Worm (Caenorhabditis elegans): ENCODE results near the gene mdt-29.

mdt-29 gene

DNA sequence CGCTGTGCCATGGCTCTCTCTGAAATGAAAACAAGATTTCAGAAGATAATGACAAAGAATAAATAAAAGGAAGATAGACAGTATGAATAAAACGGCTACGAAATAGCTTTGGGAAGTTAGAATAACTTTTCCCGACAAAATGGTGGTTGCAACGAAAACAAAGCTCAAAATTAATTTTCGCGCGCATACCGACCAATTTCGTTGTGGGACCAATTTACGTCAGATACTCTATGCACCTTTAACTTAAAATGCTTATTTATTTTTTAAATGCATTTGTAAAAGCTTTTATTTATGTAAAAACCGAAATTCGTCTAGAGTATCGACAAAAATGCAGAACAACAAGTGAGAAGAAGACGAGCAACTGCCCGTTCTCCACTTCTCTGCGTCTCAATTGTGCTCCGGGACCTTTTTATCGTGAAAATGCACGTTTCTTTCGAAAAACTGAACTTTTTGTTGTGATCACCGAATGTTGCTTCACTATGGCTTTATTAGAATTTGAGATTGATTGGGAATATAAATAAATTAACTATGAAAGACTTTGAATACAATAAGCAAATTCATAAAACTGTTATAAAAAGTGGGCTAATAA lies 4.8 kb upstream of the mdt-29 start, which contains the start of gene rml-1 (continued):
- TF ChIP-seq B0019.2 (GFP tag; conservative IDR thresholded peaks at IDR 0.05), result no peak
- TF ChIP-seq F57C9.4 (tag; optimal IDR thresholded peaks at IDR 0.05), result no peak
- TF ChIP-seq rcor-1 (GFP tag; IDR thresholded peaks at IDR 0.05), result no peak
- TF ChIP-seq ztf-22 (GFP tag; optimal IDR thresholded peaks at IDR 0.05), result no peak
- no peak for TF ChIP-seq cebp-1 (GFP tag; IDR thresholded peaks at IDR 0.05)
- TF ChIP-seq cebp-1 (tag; optimal IDR thresholded peaks at IDR 0.05), result no peak
- no peak for TF ChIP-seq C06A6.2 (GFP tag; conservative IDR thresholded peaks at IDR 0.05)
- TF ChIP-seq ceh-91 (GFP tag; IDR thresholded peaks at IDR 0.05), result 0 out of 2 replicates have a peak, but pooled peaks have one; percentile 23
- TF ChIP-seq K12H6.12 (tag; optimal IDR thresholded peaks at IDR 0.05), result no peak
- no peak for TF ChIP-seq him-1 (tag; optimal IDR thresholded peaks at IDR 0.05)
- no peak for TF ChIP-seq B0035.1 (tag; optimal IDR thresholded peaks at IDR 0.05)
- TF ChIP-seq rec-8 (tag; optimal IDR thresholded peaks at IDR 0.05), result no peak
- TF ChIP-seq snpc-3.4 (tag; optimal IDR thresholded peaks at IDR 0.05), result peak; percentile 51
- peak; percentile 47 for TF ChIP-seq hrde-1 (tag; optimal IDR thresholded peaks at IDR 0.05; ENCODE audit: borderline replicate concordance)
- TF ChIP-seq ZK185.1 (tag; optimal IDR thresholded peaks at IDR 0.05; ENCODE audit: poor library complexity, severe bottlenecking), result no peak
- no peak for TF ChIP-seq F52B5.7 (tag; optimal IDR thresholded peaks at IDR 0.05)
- TF ChIP-seq ceh-58 (GFP tag; IDR thresholded peaks at IDR 0.05), result no peak
- no peak for TF ChIP-seq hlh-26 (GFP tag; conservative IDR thresholded peaks at IDR 0.05)
- no peak for TF ChIP-seq unc-130 (GFP tag; optimal IDR thresholded peaks at IDR 0.05)
- TF ChIP-seq fkh-3 (tag; optimal IDR thresholded peaks at IDR 0.05), result no peak
- no peak for TF ChIP-seq F10E7.11 (tag; optimal IDR thresholded peaks at IDR 0.05)
- TF ChIP-seq nhr-179 (tag; optimal IDR thresholded peaks at IDR 0.05), result no peak
- TF ChIP-seq mcd-1 (GFP tag; IDR thresholded peaks at IDR 0.05), result no peak
- no peak for TF ChIP-seq pbrm-1 (GFP tag; IDR thresholded peaks at IDR 0.05)
- no peak for TF ChIP-seq sdz-38 (tag; optimal IDR thresholded peaks at IDR 0.05)
- TF ChIP-seq ceh-100 (GFP tag; IDR thresholded peaks at IDR 0.05), result no peak
- no peak for TF ChIP-seq ets-4 (GFP tag; optimal IDR thresholded peaks at IDR 0.05)
- TF ChIP-seq ccch-3 (GFP tag; optimal IDR thresholded peaks at IDR 0.05), result no peak
- TF ChIP-seq ceh-27 (GFP tag; optimal IDR thresholded peaks at IDR 0.05), result no peak
- peak; percentile 9 for TF ChIP-seq snpc-1.1 (tag; optimal IDR thresholded peaks at IDR 0.05; ENCODE audit: insufficient read depth)
- no peak for TF ChIP-seq attf-3 (GFP tag; conservative IDR thresholded peaks at IDR 0.05)
- peak; percentile 81 for TF ChIP-seq F49E8.2 (tag; optimal IDR thresholded peaks at IDR 0.05; ENCODE audit: insufficient read depth)
- TF ChIP-seq dpl-1 (GFP tag; optimal IDR thresholded peaks at IDR 0.05), result peak; percentile 46
- no peak for TF ChIP-seq ama-1 (optimal IDR thresholded peaks at IDR 0.05)
- peak in 1 of 2 experiments; percentile 65 for TF ChIP-seq ama-1 (GFP tag; optimal IDR thresholded peaks at IDR 0.05)
- 0 out of 2 replicates have a peak, but pooled peaks have one; percentile 58 for TF ChIP-seq hsf-1 (GFP tag; IDR thresholded peaks at IDR 0.05)
- no peak for TF ChIP-seq attf-5 (GFP tag; optimal IDR thresholded peaks at IDR 0.05)
- TF ChIP-seq lin-54 (GFP tag; optimal IDR thresholded peaks at IDR 0.05), result no peak
- TF ChIP-seq lin-35 (GFP tag; optimal IDR thresholded peaks at IDR 0.05), result peak in 1 of 3 experiments; percentile 14
- no peak for TF ChIP-seq ceh-40 (GFP tag; IDR thresholded peaks at IDR 0.05)
- no peak for TF ChIP-seq atf-7 (tag; optimal IDR thresholded peaks at IDR 0.05)
- peak; percentile 34 for TF ChIP-seq xnd-1 (tag; optimal IDR thresholded peaks at IDR 0.05)
- no peak for TF ChIP-seq egl-44 (GFP tag; IDR thresholded peaks at IDR 0.05)
- TF ChIP-seq lsl-1 (GFP tag; optimal IDR thresholded peaks at IDR 0.05), result peak; percentile 21
- peak; percentile 37; the same call in 1 of the 2 replicates for TF ChIP-seq Y53G8AR.9 (GFP tag; conservative IDR thresholded peaks at IDR 0.05)
- TF ChIP-seq Y56A3A.18 (GFP tag; IDR thresholded peaks at IDR 0.05), result 0 out of 2 replicates have a peak, but pooled peaks have one; percentile 18
